Fruit fly (Drosophila melanogaster): Measurements from ENCODE around the gene Sid.
A peak's percentile ranks its signal among the peaks of the same experiment; 100 is the strongest.

Gene Sid

DNA sequence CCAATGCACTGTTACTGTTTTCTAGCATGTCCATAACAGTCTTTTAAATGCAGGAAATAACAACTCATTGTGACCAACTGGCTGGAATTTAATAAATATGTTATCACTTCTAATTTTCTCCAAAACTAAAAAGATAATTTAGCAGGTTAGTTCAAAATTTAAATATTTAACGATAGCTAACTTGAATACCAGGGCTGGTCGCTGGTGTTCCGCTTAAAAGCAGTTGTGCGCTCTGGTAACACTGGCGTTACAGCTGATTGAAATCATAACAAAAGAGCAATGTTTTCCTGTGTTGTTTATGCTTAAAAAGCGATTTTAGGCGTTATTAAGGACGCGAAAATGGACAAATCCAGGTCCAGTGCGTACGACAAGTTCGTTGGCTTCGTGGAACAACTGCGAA, 25.5 kb downstream of the Sid start, which contains the start of gene htt (continued):
- TF ChIP-seq crp (GFP tag; optimal IDR thresholded peaks at IDR 0.05) (peak; percentile 50 to 92), Dref (GFP tag; IDR thresholded peaks at IDR 0.05) (peak; percentile 32; the same call in 1 of the 2 replicates), trem (tag; optimal IDR thresholded peaks at IDR 0.05) (peak; percentile 37), Scr (GFP tag; IDR thresholded peaks at IDR 0.05; ENCODE audit: partially characterized antibody) (peak; percentile 41; the same call in 1 of the 2 replicates), Lim3 (GFP tag; IDR thresholded peaks at IDR 0.05) (no peak), nmo (GFP tag; optimal IDR thresholded peaks at IDR 0.05) (peak; percentile 31)
